Fruit fly (Drosophila melanogaster) whole organism, prepupa: ENCODE results near the gene LysD.

Experiments
- CG9139 ChIP-seq: fragments of 200-800 bp; sonication (Bioruptor generic); optimal IDR thresholded peaks from 3 replicates; lab custom pipeline; 2017; ENCODE audit warnings: missing biosample characterization, mild to moderate bottlenecking, missing genetic modification characterization
- Eip75B ChIP-seq: fragments of 200-800 bp; sonication (Bioruptor generic); optimal IDR thresholded peaks from 3 replicates; lab custom pipeline; 2016; ENCODE audit warnings: missing biosample characterization, missing genetic modification characterization
- Eip78C ChIP-seq: fragments of 200-800 bp; sonication (Bioruptor generic); peaks from one replicate; lab custom pipeline; 2016; ENCODE audit warnings: missing biosample characterization, missing genetic modification characterization
- Eip93F ChIP-seq: fragments of 200-800 bp; sonication (Bioruptor generic); optimal IDR thresholded peaks from 2 replicates; lab custom pipeline; 2016; ENCODE audit warnings: missing biosample characterization, mild to moderate bottlenecking, missing genetic modification characterization
- Gug ChIP-seq: fragments of 200-800 bp; sonication (Bioruptor generic); IDR thresholded peaks from 2 replicates; pipeline ENCODE4 v1.3.6; 2022; ENCODE audit warnings: missing biosample characterization, missing genetic modification characterization
- Met ChIP-seq: fragments of 200-800 bp; sonication (Bioruptor generic); optimal IDR thresholded peaks from 3 replicates; lab custom pipeline; 2016; ENCODE audit warnings: missing biosample characterization, missing genetic modification characterization
- Smox ChIP-seq: fragments of 200-800 bp; sonication (Bioruptor generic); optimal IDR thresholded peaks from 3 replicates; lab custom pipeline; 2016; ENCODE audit warnings: missing biosample characterization, missing genetic modification characterization
- eg ChIP-seq: fragments of 200-800 bp; sonication (Bioruptor generic); IDR thresholded peaks from 3 replicates; pipeline ENCODE4 v1.3.6; 2022; ENCODE audit warnings: missing biosample characterization, missing genetic modification characterization

dm6 chr3L:1166945-1167913 lies 43.8 kb downstream of the LysD start:
- peak; percentile 47 for TF ChIP-seq Met (GFP tag; lab: Kevin White, UChicago)
- no peak for TF ChIP-seq CG9139 (GFP tag; lab: Kevin White, UChicago)
- peak; percentile 71 for TF ChIP-seq Eip75B
- TF ChIP-seq Gug = no peak
- TF ChIP-seq eg = 0 out of 3 replicates have a peak, but pooled peaks have one; percentile 13
- TF ChIP-seq Smox (GFP tag; lab: Kevin White, UChicago) = no peak
- no peak for TF ChIP-seq Eip93F
- TF ChIP-seq Eip78C = peak; percentile 86
